Fruit fly (Drosophila melanogaster) whole organism, embryonic: ENCODE data around the gene CG42749.

Source experiments
- Aef1 ChIP-seq: fragments of 200-800 bp; sonication (Bioruptor generic); IDR thresholded peaks from 3 replicates; pipeline ENCODE4 v1.3.6; 2022; ENCODE audit warnings: missing biosample characterization, missing genetic modification characterization
- Atf6 ChIP-seq: fragments of 200-800 bp; sonication (Bioruptor generic); IDR thresholded peaks from 2 replicates; pipeline ENCODE4 v1.3.6; 2022; ENCODE audit warnings: missing biosample characterization, missing genetic modification characterization
- CG10366 ChIP-seq: fragments of 200-800 bp; sonication (Bioruptor generic); IDR thresholded peaks from 2 replicates; pipeline ENCODE4 v1.3.6; 2022; ENCODE audit warnings: missing biosample characterization, missing genetic modification characterization
- CG12659 ChIP-seq: fragments of 200-800 bp; sonication (Bioruptor generic); optimal IDR thresholded peaks from 3 replicates; lab custom pipeline; 2017; ENCODE audit warnings: mild to moderate bottlenecking, missing biosample characterization, missing genetic modification reagents, missing genetic modification characterization
- CG13424 ChIP-seq: fragments of 200-800 bp; sonication (Bioruptor generic); optimal IDR thresholded peaks from 2 replicates; lab custom pipeline; 2019; ENCODE audit warnings: missing biosample characterization, mild to moderate bottlenecking, missing genetic modification characterization, moderate library complexity
- CG14667 ChIP-seq: fragments of 200-800 bp; sonication (Bioruptor generic); IDR thresholded peaks from 2 replicates; pipeline ENCODE4 v1.3.6; 2022; ENCODE audit warnings: missing biosample characterization, missing genetic modification characterization
- CG14710 ChIP-seq: fragments of 200-800 bp; sonication (Bioruptor generic); optimal IDR thresholded peaks from 3 replicates; lab custom pipeline; 2019; ENCODE audit warnings: missing biosample characterization, mild to moderate bottlenecking, missing genetic modification characterization, moderate library complexity
- CG16863 ChIP-seq: fragments of 200-800 bp; sonication (Bioruptor generic); optimal IDR thresholded peaks from 3 replicates; lab custom pipeline; 2016; ENCODE audit warnings: missing biosample characterization, missing genetic modification characterization
- CG17328 ChIP-seq: fragments of 200-800 bp; sonication (Bioruptor generic); IDR thresholded peaks from 2 replicates; pipeline ENCODE4 v1.3.6; 2022; ENCODE audit warnings: missing biosample characterization, missing genetic modification characterization
- CG18476 ChIP-seq: fragments of 200-800 bp; sonication (Bioruptor generic); optimal IDR thresholded peaks from 2 replicates; lab custom pipeline; 2016; ENCODE audit warnings: missing biosample characterization, mild to moderate bottlenecking, missing genetic modification characterization
- CG30431 ChIP-seq: fragments of 200-800 bp; sonication (Bioruptor generic); optimal IDR thresholded peaks from 2 replicates; lab custom pipeline; 2017; ENCODE audit warnings: missing biosample characterization, missing genetic modification characterization
- CG31441 ChIP-seq: fragments of 200-800 bp; sonication (Bioruptor generic); IDR thresholded peaks from 2 replicates; pipeline ENCODE4 v1.3.6; 2022; ENCODE audit warnings: missing biosample characterization, missing genetic modification characterization
- CG33213 ChIP-seq: fragments of 200-800 bp; sonication (Bioruptor generic); optimal IDR thresholded peaks from 3 replicates; lab custom pipeline; 2016; ENCODE audit warnings: missing biosample characterization, missing genetic modification characterization
- CG4820 ChIP-seq: fragments of 200-800 bp; sonication (Bioruptor generic); optimal IDR thresholded peaks from 3 replicates; lab custom pipeline; 2016; ENCODE audit warnings: missing biosample characterization, missing genetic modification characterization
- CG6813 ChIP-seq: fragments of 200-800 bp; sonication (Bioruptor generic); optimal IDR thresholded peaks from 2 replicates; lab custom pipeline; 2017; ENCODE audit warnings: missing biosample characterization, missing genetic modification characterization, mild to moderate bottlenecking, moderate library complexity, missing genetic modification reagents
- CG7556 ChIP-seq: fragments of 200-800 bp; sonication (Bioruptor generic); optimal IDR thresholded peaks from 2 replicates; lab custom pipeline; 2017; ENCODE audit warnings: missing biosample characterization, mild to moderate bottlenecking, missing genetic modification characterization
- CG8944 ChIP-seq: fragments of 200-800 bp; sonication (Bioruptor generic); optimal IDR thresholded peaks from 3 replicates; lab custom pipeline; 2016; ENCODE audit warnings: missing biosample characterization, missing genetic modification characterization
- CG9215 ChIP-seq: fragments of 200-800 bp; sonication (Bioruptor generic); IDR thresholded peaks from 2 replicates; pipeline ENCODE4 v1.3.6; 2022; ENCODE audit warnings: missing biosample characterization, missing genetic modification characterization
- CG9876 ChIP-seq: fragments of 200-800 bp; sonication (Bioruptor generic); optimal IDR thresholded peaks from 2 replicates; lab custom pipeline; 2016; ENCODE audit warnings: missing biosample characterization, missing genetic modification characterization
- CG9932 ChIP-seq: fragments of 200-800 bp; sonication (Bioruptor generic); IDR thresholded peaks from 2 replicates; pipeline ENCODE4 v1.3.6; 2022; ENCODE audit warnings: missing biosample characterization, missing genetic modification characterization
- CoRest ChIP-seq: fragments of 200-800 bp; sonication (Bioruptor generic); optimal IDR thresholded peaks from 3 replicates; lab custom pipeline; 2018; ENCODE audit warnings: missing biosample characterization, mild to moderate bottlenecking, missing genetic modification characterization, moderate library complexity
- Doc2 ChIP-seq: fragments of 200-800 bp; sonication (Bioruptor generic); IDR thresholded peaks from 2 replicates; pipeline ENCODE4 v1.3.6; 2022; ENCODE audit warnings: missing biosample characterization, missing genetic modification characterization
- Hand ChIP-seq: fragments of 200-800 bp; sonication (Bioruptor generic); optimal IDR thresholded peaks from 2 replicates; lab custom pipeline; 2017; ENCODE audit warnings: mild to moderate bottlenecking, missing biosample characterization, missing genetic modification reagents, missing genetic modification characterization
- Nf-YB ChIP-seq: fragments of 200-800 bp; sonication (Bioruptor generic); optimal IDR thresholded peaks from 3 replicates; lab custom pipeline; 2019; ENCODE audit warnings: missing biosample characterization, mild to moderate bottlenecking, missing genetic modification characterization, moderate library complexity
- Oli ChIP-seq: fragments of 200-800 bp; sonication (Bioruptor generic); optimal IDR thresholded peaks from 2 replicates; lab custom pipeline; 2018; ENCODE audit warnings: missing biosample characterization, mild to moderate bottlenecking, missing genetic modification characterization, moderate library complexity
- Rx ChIP-seq: fragments of 200-800 bp; sonication (Bioruptor generic); IDR thresholded peaks from 2 replicates; pipeline ENCODE4 v1.3.6; 2022; ENCODE audit warnings: missing biosample characterization, missing genetic modification characterization
- Side ChIP-seq: fragments of 200-800 bp; sonication (Bioruptor generic); optimal IDR thresholded peaks from 2 replicates; lab custom pipeline; 2016; ENCODE audit warnings: missing biosample characterization, missing genetic modification characterization
- Sox100B ChIP-seq: fragments of 200-800 bp; sonication (Bioruptor generic); optimal IDR thresholded peaks from 3 replicates; lab custom pipeline; 2018; ENCODE audit warnings: missing biosample characterization, mild to moderate bottlenecking, missing genetic modification characterization
- Sox102F ChIP-seq: fragments of 200-800 bp; sonication (Bioruptor generic); optimal IDR thresholded peaks from 2 replicates; lab custom pipeline; 2018; ENCODE audit warnings: missing biosample characterization, mild to moderate bottlenecking, missing genetic modification characterization, moderate library complexity
- YL-1 ChIP-seq: fragments of 200-800 bp; sonication (Bioruptor generic); optimal IDR thresholded peaks from 3 replicates; lab custom pipeline; 2017; ENCODE audit warnings: missing biosample characterization, mild to moderate bottlenecking, missing genetic modification characterization
- al ChIP-seq: fragments of 200-800 bp; sonication (Bioruptor generic); IDR thresholded peaks from 2 replicates; pipeline ENCODE4 v1.3.6; 2022; ENCODE audit warnings: missing biosample characterization, missing genetic modification characterization
- az2 ChIP-seq: fragments of 200-800 bp; sonication (Bioruptor generic); optimal IDR thresholded peaks from 3 replicates; lab custom pipeline; 2016; ENCODE audit warnings: missing biosample characterization, missing genetic modification characterization
- bigmax ChIP-seq: fragments of 200-800 bp; sonication (Bioruptor generic); optimal IDR thresholded peaks from 2 replicates; lab custom pipeline; 2018; ENCODE audit warnings: missing biosample characterization, mild to moderate bottlenecking, missing genetic modification characterization
- caup ChIP-seq: fragments of 200-800 bp; sonication (Bioruptor generic); optimal IDR thresholded peaks from 3 replicates; lab custom pipeline; 2017; ENCODE audit warnings: missing biosample characterization, mild to moderate bottlenecking, missing genetic modification characterization, moderate library complexity; ENCODE audit not compliant: severe bottlenecking
- da ChIP-seq: fragments of 200-800 bp; sonication (Bioruptor generic); optimal IDR thresholded peaks from 2 replicates; lab custom pipeline; 2016; ENCODE audit warnings: missing biosample characterization, missing genetic modification characterization
- dmrt99B ChIP-seq: fragments of 200-800 bp; sonication (Bioruptor generic); optimal IDR thresholded peaks from 2 replicates; lab custom pipeline; 2018; ENCODE audit warnings: missing biosample characterization, mild to moderate bottlenecking, missing genetic modification characterization, moderate library complexity
- jumu ChIP-seq: fragments of 200-800 bp; sonication (Bioruptor generic); optimal IDR thresholded peaks from 3 replicates; lab custom pipeline; 2016; ENCODE audit warnings: missing biosample characterization, missing genetic modification characterization
- lab ChIP-seq: fragments of 200-800 bp; sonication (Bioruptor generic); optimal IDR thresholded peaks from 3 replicates; lab custom pipeline; 2017; ENCODE audit warnings: missing biosample characterization, missing genetic modification characterization, mild to moderate bottlenecking, moderate library complexity, missing genetic modification reagents
- onecut ChIP-seq: fragments of 200-800 bp; sonication (Bioruptor generic); IDR thresholded peaks from 2 replicates; pipeline ENCODE4 v1.3.6; 2022; ENCODE audit warnings: missing biosample characterization, missing genetic modification characterization
- ranshi ChIP-seq: fragments of 200-800 bp; sonication (Bioruptor generic); IDR thresholded peaks from 2 replicates; pipeline ENCODE4 v1.3.6; 2022; ENCODE audit warnings: missing biosample characterization, missing genetic modification characterization
- row ChIP-seq: fragments of 200-800 bp; sonication (Bioruptor generic); IDR thresholded peaks from 3 replicates; pipeline ENCODE4 v1.3.6; 2022; ENCODE audit warnings: missing biosample characterization, missing genetic modification characterization
- run ChIP-seq: fragments of 200-800 bp; sonication (Bioruptor generic); optimal IDR thresholded peaks from 3 replicates; lab custom pipeline; 2018; ENCODE audit warnings: missing biosample characterization, mild to moderate bottlenecking, missing genetic modification characterization
- scrt ChIP-seq: fragments of 200-800 bp; sonication (Bioruptor generic); optimal IDR thresholded peaks from 2 replicates; lab custom pipeline; 2018; ENCODE audit warnings: missing biosample characterization, mild to moderate bottlenecking, missing genetic modification characterization, moderate library complexity
- seq ChIP-seq: fragments of 200-800 bp; sonication (Bioruptor generic); IDR thresholded peaks from 2 replicates; pipeline ENCODE4 v1.3.6; 2022; ENCODE audit warnings: missing biosample characterization, missing genetic modification characterization
- sqz ChIP-seq: fragments of 200-800 bp; sonication (Bioruptor generic); optimal IDR thresholded peaks from 3 replicates; lab custom pipeline; 2018; ENCODE audit warnings: missing biosample characterization, mild to moderate bottlenecking, missing genetic modification characterization
- sr ChIP-seq: fragments of 200-800 bp; sonication (Bioruptor generic); IDR thresholded peaks from 3 replicates; pipeline ENCODE4 v1.3.6; 2022; ENCODE audit warnings: missing biosample characterization, missing genetic modification characterization
- tin ChIP-seq: fragments of 200-800 bp; sonication (Bioruptor generic); optimal IDR thresholded peaks from 3 replicates; lab custom pipeline; 2016; ENCODE audit warnings: missing biosample characterization, missing genetic modification characterization
- vvl ChIP-seq: fragments of 200-800 bp; sonication (Bioruptor generic); IDR thresholded peaks from 2 replicates; pipeline ENCODE4 v1.3.6; 2022; ENCODE audit warnings: missing biosample characterization, missing genetic modification characterization
- wdn ChIP-seq: fragments of 200-800 bp; sonication (Bioruptor generic); IDR thresholded peaks from 2 replicates; pipeline ENCODE4 v1.3.6; 2022; ENCODE audit warnings: missing biosample characterization, missing genetic modification characterization
- yki ChIP-seq: fragments of >200 bp; optimal IDR thresholded peaks from 3 replicates; lab custom pipeline; 2018
- zfh1 ChIP-seq: fragments of 200-800 bp; sonication (Bioruptor generic); IDR thresholded peaks from 3 replicates; pipeline ENCODE4 v1.3.6; 2022; ENCODE audit warnings: missing biosample characterization, missing genetic modification characterization

Gene CG42749

dm6 chrX:5285835-5286234, 10.0 kb upstream of the CG42749 start (continued):
- TF ChIP-seq CG8944 (peak; percentile 16), CG33213 (GFP tag; lab: Kevin White, UChicago) (peak; percentile 45), sqz (GFP tag; lab: Kevin White, UChicago) (peak; percentile 41), Oli (peak; percentile 10), Sox100B (GFP tag; lab: Kevin White, UChicago) (peak; percentile 23), caup (GFP tag; lab: Kevin White, UChicago) (peak; percentile 59), CG4820 (GFP tag; lab: Kevin White, UChicago) (peak; percentile 48), YL-1 (GFP tag; lab: Kevin White, UChicago) (no peak), zfh1 (GFP tag; lab: Robert Waterston, UW) (no peak), Atf6 (GFP tag; lab: Robert Waterston, UW) (peak; percentile 60; the same call in 1 of the 2 replicates), CoRest (tag; lab: Kevin White, UChicago) (peak; percentile 40), Sox102F (GFP tag; lab: Kevin White, UChicago) (peak; percentile 49), CG12659 (peak; percentile 24), Hand (GFP tag; lab: Kevin White, UChicago) (peak; percentile 5), run (tag; lab: Kevin White, UChicago) (no peak), dmrt99B (tag; lab: Kevin White, UChicago) (peak; percentile 64), CG18476 (GFP tag; lab: Kevin White, UChicago) (no peak), seq (GFP tag; lab: Robert Waterston, UW) (peak; percentile 40; the same call in 1 of the 2 replicates), onecut (peak; percentile 48), CG10366 (GFP tag; lab: Robert Waterston, UW) (peak; percentile 17; the same call in 1 of the 2 replicates), Doc2 (no peak), sr (GFP tag; lab: Robert Waterston, UW) (no peak), CG9876 (GFP tag; lab: Kevin White, UChicago) (no peak), wdn (GFP tag; lab: Robert Waterston, UW) (0 out of 2 replicates have a peak, but pooled peaks have one; percentile 9), az2 (GFP tag; lab: Kevin White, UChicago) (peak; percentile 15), ranshi (GFP tag; lab: Robert Waterston, UW) (peak; percentile 30; the same call in 1 of the 2 replicates), yki (lab: Kevin White, UChicago) (no peak), CG14710 (tag; lab: Kevin White, UChicago) (peak; percentile 49), jumu (GFP tag; lab: Kevin White, UChicago) (peak; percentile 26), CG30431 (peak; percentile 3), vvl (peak; percentile 56; the same call in 1 of the 2 replicates), lab (GFP tag; lab: Kevin White, UChicago) (peak; percentile 79), Nf-YB (GFP tag; lab: Kevin White, UChicago) (no peak), CG7556 (GFP tag; lab: Kevin White, UChicago) (peak; percentile 26), Aef1 (GFP tag; lab: Robert Waterston, UW) (peak; percentile 26; the same call in 2 of the 3 replicates), scrt (GFP tag; lab: Kevin White, UChicago) (peak; percentile 20), bigmax (GFP tag; lab: Kevin White, UChicago) (no peak), CG9932 (peak; percentile 35), CG31441 (peak; percentile 24; the same call in 1 of the 2 replicates), tin (peak; percentile 48), CG13424 (peak; percentile 70), CG9215 (GFP tag; lab: Robert Waterston, UW) (0 out of 2 replicates have a peak, but pooled peaks have one; percentile 7), al (GFP tag; lab: Robert Waterston, UW) (no peak), CG14667 (GFP tag; lab: Robert Waterston, UW) (0 out of 2 replicates have a peak, but pooled peaks have one; percentile 16), Rx (GFP tag; lab: Robert Waterston, UW) (no peak), row (GFP tag; lab: Robert Waterston, UW) (peak; percentile 78), CG6813 (GFP tag; lab: Kevin White, UChicago) (peak; percentile 57), Side (peak; percentile 6), da (GFP tag; lab: Kevin White, UChicago) (no peak), CG16863 (GFP tag; lab: Kevin White, UChicago) (peak; percentile 27), CG17328 (GFP tag; lab: Robert Waterston, UW) (peak; percentile 37)
